Worm (Caenorhabditis elegans) whole organism, L4/young adult: ENCODE data around the gene ssq-1.
"Not testable (repeated sequence)": the region's sequence is repeated elsewhere in the genome, so short reads cannot be mapped to it uniquely, and the experiment has no call there.

Source experiments
- W03F9.2 ChIP-seq: fragments of 150-350 bp; optimal IDR thresholded peaks from 2 replicates; lab custom pipeline; 2014; ENCODE audit warnings: missing biosample characterization, missing genetic modification characterization
- dao-5 ChIP-seq: sonication (generic microtip); optimal IDR thresholded peaks from 2 replicates; lab custom pipeline; 2016; ENCODE audit warnings: missing genotype, missing genetic modification characterization, moderate library complexity, missing compliant biosample characterization
- him-1 ChIP-seq: sonication (generic microtip); optimal IDR thresholded peaks from 2 replicates; lab custom pipeline; 2016; ENCODE audit warnings: missing genotype, missing genetic modification reagents, missing genetic modification characterization, missing compliant biosample characterization

The ssq-1 gene

ce11 chrIV:9863817-9864216, 11.5 kb downstream of the ssq-1 start, which contains the start of gene K07F5.16:
Gene K07F5.16, plus strand, starts transcription at chrIV:9864117.
- TF ChIP-seq dao-5 (tag; lab: Kevin White, UChicago) (no peak), W03F9.2 (no peak), him-1 (tag; lab: Kevin White, UChicago) (no peak)

ce11 chrIV:9864778-9865177, 12.4 kb downstream of the ssq-1 start, which contains the start of the genes K07F5.15 and K07F5.22:
Gene K07F5.15, plus strand, starts transcription at chrIV:9865078.
Gene K07F5.22, plus strand, starts transcription at chrIV:9865078.
- no peak for TF ChIP-seq dao-5 (tag; lab: Kevin White, UChicago)
- no peak for TF ChIP-seq him-1 (tag; lab: Kevin White, UChicago)
- TF ChIP-seq W03F9.2 = no peak

- TF ChIP-seq W03F9.2 (no peak), him-1 (tag; lab: Kevin White, UChicago) (no peak)
These were observed 14.5 kb downstream of the ssq-1 start for ce11 chrIV:9866865-9867264.

- TF ChIP-seq dao-5 (tag; lab: Kevin White, UChicago) = no peak
- TF ChIP-seq W03F9.2 = no peak
- no peak for TF ChIP-seq him-1 (tag; lab: Kevin White, UChicago)
These were observed 15.6 kb downstream of the ssq-1 start for ce11 chrIV:9867915-9868314.

- TF ChIP-seq W03F9.2 = no peak
- no peak for TF ChIP-seq dao-5 (tag; lab: Kevin White, UChicago)
- no peak for TF ChIP-seq him-1 (tag; lab: Kevin White, UChicago)
These were observed 17.0 kb downstream of the ssq-1 start for ce11 chrIV:9869344-9869743.

ce11 chrIV:9872210-9872609, 19.9 kb downstream of the ssq-1 start:
- TF ChIP-seq him-1 (tag; lab: Kevin White, UChicago) = no peak
- TF ChIP-seq W03F9.2 = no peak
- no peak for TF ChIP-seq dao-5 (tag; lab: Kevin White, UChicago)

- no peak for TF ChIP-seq W03F9.2
- no peak for TF ChIP-seq dao-5 (tag; lab: Kevin White, UChicago)
- TF ChIP-seq him-1 (tag; lab: Kevin White, UChicago) = no peak
These were observed 20.4 kb downstream of the ssq-1 start for ce11 chrIV:9872786-9873185.

ce11 chrIV:9873837-9874236, 21.5 kb downstream of the ssq-1 start:
- no peak for TF ChIP-seq dao-5 (tag; lab: Kevin White, UChicago)
- TF ChIP-seq W03F9.2 = peak; percentile 30

- TF ChIP-seq dao-5 (tag; lab: Kevin White, UChicago) = no peak
- TF ChIP-seq W03F9.2 = no peak
- TF ChIP-seq him-1 (tag; lab: Kevin White, UChicago) = no peak
These were observed 23.3 kb downstream of the ssq-1 start for ce11 chrIV:9875646-9876045.

ce11 chrIV:9878893-9879379, 26.6 kb downstream of the ssq-1 start, which contains the start of gene nhr-4:
Gene nhr-4, plus strand, starts transcription at chrIV:9879329.
- no peak for TF ChIP-seq him-1 (tag; lab: Kevin White, UChicago)
- TF ChIP-seq W03F9.2 = no peak
- no peak for TF ChIP-seq dao-5 (tag; lab: Kevin White, UChicago)

ce11 chrIV:9884257-9884656, 31.9 kb downstream of the ssq-1 start, which contains the start of the genes prp-18 and mccc-1:
Gene prp-18, minus strand, starts transcription at chrIV:9884383.
Gene mccc-1, plus strand, starts transcription at chrIV:9884570.
- TF ChIP-seq W03F9.2 = no peak
- TF ChIP-seq dao-5 (tag; lab: Kevin White, UChicago) = no peak
- no peak for TF ChIP-seq him-1 (tag; lab: Kevin White, UChicago)

ce11 chrIV:9889857-9890256, 37.5 kb downstream of the ssq-1 start, which contains the start of gene ttbk-3:
Gene ttbk-3, minus strand, starts transcription at chrIV:9889957.
- no peak for TF ChIP-seq him-1 (tag; lab: Kevin White, UChicago)
- TF ChIP-seq dao-5 (tag; lab: Kevin White, UChicago) = no peak
- TF ChIP-seq W03F9.2 = no peak

ce11 chrIV:9891938-9892337, 39.6 kb downstream of the ssq-1 start, which contains the start of gene F32B6.4:
Gene F32B6.4, minus strand, starts transcription at chrIV:9892038.
- TF ChIP-seq him-1 (tag; lab: Kevin White, UChicago) (no peak), dao-5 (tag; lab: Kevin White, UChicago) (no peak), W03F9.2 (no peak)

ce11 chrIV:9893649-9894048, 41.3 kb downstream of the ssq-1 start, which contains the start of gene sss-1:
Gene sss-1, minus strand, starts transcription at chrIV:9893749.
- TF ChIP-seq W03F9.2; dao-5 (tag; lab: Kevin White, UChicago); him-1 (tag; lab: Kevin White, UChicago): not testable (repeated sequence)

- not testable (repeated sequence) for TF ChIP-seq W03F9.2; him-1 (tag; lab: Kevin White, UChicago); dao-5 (tag; lab: Kevin White, UChicago)
These were observed 42.0 kb downstream of the ssq-1 start, which contains the start of gene msp-77 for ce11 chrIV:9894331-9894730. Gene msp-77, plus strand, starts transcription at chrIV:9894631.
